Fruit fly (Drosophila melanogaster) whole organism: ENCODE data around the gene CG18586.

Experiments used
- CG8478 ChIP-seq: fragments of >200 bp; optimal IDR thresholded peaks from 2 replicates; lab custom pipeline; 2018; ENCODE audit warnings: inconsistent platforms
- Dll ChIP-seq: fragments of >200 bp; optimal IDR thresholded peaks from 2 replicates; lab custom pipeline; 2017
- EcR ChIP-seq, 2 experiments: fragments of >200 bp; optimal IDR thresholded peaks; 2 replicates each; lab custom pipeline; 2017; ENCODE audit warnings: missing biosample characterization in 2 of 2, missing genetic modification characterization in 2 of 2, missing genetic modification reagents in 2 of 2
- pan ChIP-seq: fragments of >200 bp; optimal IDR thresholded peaks from 2 replicates; lab custom pipeline; 2017
- psq ChIP-seq: fragments of >200 bp; optimal IDR thresholded peaks from 2 replicates; lab custom pipeline; 2017
- usp ChIP-seq: fragments of >200 bp; optimal IDR thresholded peaks from 2 replicates; lab custom pipeline; 2017; ENCODE audit warnings: missing biosample characterization, missing genetic modification characterization, mixed read lengths

The CG18586 gene

DNA sequence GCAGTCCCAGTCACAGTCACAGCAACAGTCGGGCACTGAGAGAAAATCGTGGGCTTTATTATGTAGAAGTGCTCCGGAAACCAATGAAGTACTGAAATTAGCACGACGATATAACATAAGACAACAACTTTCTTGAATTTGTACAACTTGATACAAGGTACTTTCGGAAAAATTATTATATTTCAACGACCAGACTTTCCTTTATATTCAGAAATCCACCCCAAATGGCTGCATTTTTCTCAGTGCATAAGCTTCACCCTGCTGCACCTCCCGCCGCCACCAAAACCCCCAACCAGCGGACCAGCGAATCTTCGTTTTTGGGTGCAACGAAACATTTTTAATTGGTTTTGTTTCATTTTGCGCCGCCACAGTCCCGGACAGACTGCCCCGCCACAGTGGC lies 10.1 kb upstream of the CG18586 start:
- TF ChIP-seq usp (GFP tag; lab: Kevin White, UChicago) (no peak), EcR (GFP tag; optimal IDR thresholded peaks at IDR 0.05; lab: Kevin White, UChicago) (no peak), psq (lab: Kevin White, UChicago) (no peak), pan (lab: Kevin White, UChicago) (no peak), Dll (lab: Kevin White, UChicago) (no peak), CG8478 (lab: Kevin White, UChicago) (no peak)

DNA sequence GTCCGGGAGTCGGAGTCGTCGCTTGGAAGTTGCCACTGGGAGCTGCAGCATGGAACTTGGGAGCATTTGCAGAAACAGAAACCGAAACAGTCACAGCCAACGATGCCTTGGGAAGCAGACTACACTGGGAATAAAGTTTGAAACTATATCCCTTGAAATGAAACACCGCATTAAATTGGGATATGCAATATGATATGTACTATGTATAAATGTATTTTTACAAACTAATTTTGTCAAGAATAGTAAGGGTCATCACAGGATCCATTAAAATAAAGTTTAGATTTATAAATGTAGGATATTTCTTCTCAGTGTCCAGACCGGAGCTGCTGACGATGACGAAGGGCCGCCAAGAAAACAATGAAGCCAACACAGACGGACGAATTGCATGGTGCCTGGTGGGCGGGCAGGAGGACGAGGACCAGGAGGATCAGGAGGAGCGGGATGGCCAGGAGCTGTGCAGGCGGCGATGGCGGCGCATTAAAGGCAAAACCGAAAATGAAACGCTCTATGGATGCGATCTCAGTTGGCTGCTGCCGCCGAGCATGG lies 9.2 kb upstream of the CG18586 start:
- TF ChIP-seq CG8478 (lab: Kevin White, UChicago) (no peak), psq (lab: Kevin White, UChicago) (no peak), Dll (lab: Kevin White, UChicago) (no peak), pan (lab: Kevin White, UChicago) (no peak), EcR (GFP tag; optimal IDR thresholded peaks at IDR 0.05; lab: Kevin White, UChicago) (no peak), usp (GFP tag; lab: Kevin White, UChicago) (no peak)

DNA sequence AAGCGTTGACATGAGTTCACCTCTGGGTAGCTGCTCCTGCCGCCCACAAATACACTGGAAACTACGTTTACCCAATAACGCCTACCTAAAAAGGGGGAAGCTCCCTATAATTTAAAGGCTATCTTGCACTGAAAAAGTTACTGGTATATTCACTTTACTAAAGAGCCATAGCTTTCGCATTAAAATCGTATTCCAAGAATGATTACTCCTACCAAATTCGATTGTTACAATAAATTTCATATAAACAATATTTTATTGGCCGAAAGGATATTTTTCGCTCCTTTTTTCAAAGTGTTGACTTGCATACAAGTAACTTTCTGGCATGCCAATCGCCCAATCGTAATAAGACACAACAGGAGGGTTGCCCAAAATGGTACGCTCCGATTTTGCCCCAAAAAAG lies 6.2 kb upstream of the CG18586 start:
- TF ChIP-seq CG8478 (lab: Kevin White, UChicago) (no peak), psq (lab: Kevin White, UChicago) (no peak), Dll (lab: Kevin White, UChicago) (no peak), pan (lab: Kevin White, UChicago) (no peak), EcR (GFP tag; optimal IDR thresholded peaks at IDR 0.05; lab: Kevin White, UChicago) (no peak), usp (GFP tag; lab: Kevin White, UChicago) (no peak)

DNA sequence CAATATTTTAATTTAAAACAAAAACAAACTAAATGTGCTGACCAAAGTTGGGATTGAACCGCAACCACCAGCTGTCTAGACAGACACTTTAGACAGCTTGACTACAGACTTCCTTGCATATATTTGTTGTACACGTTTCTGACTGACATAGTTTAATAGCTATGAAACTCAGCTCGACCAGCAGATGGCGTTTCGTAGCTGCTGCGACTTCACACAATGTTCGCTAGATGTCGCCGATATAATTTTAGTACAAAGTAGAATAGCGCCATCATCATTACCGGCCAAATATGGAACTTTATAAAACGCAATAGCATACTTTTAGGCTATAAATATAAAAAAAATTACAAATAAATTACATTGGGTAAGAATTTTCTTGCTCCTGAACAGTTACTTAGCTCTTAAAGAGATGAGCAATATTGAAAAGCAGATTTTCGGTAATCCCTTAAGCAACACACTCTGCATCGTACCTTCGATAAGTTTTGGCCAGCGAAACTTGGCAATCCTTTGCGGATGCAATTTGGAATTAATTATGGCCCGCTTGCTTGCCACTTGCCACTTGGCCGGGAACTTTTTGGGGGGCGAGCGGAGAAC lies 3.4 kb upstream of the CG18586 start:
- no peak for TF ChIP-seq psq (lab: Kevin White, UChicago)
- TF ChIP-seq pan (lab: Kevin White, UChicago), result no peak
- TF ChIP-seq Dll (lab: Kevin White, UChicago), result no peak
- TF ChIP-seq EcR (GFP tag; optimal IDR thresholded peaks at IDR 0.05; lab: Kevin White, UChicago), result no peak
- no peak for TF ChIP-seq CG8478 (lab: Kevin White, UChicago)
- TF ChIP-seq usp (GFP tag; lab: Kevin White, UChicago), result no peak

DNA sequence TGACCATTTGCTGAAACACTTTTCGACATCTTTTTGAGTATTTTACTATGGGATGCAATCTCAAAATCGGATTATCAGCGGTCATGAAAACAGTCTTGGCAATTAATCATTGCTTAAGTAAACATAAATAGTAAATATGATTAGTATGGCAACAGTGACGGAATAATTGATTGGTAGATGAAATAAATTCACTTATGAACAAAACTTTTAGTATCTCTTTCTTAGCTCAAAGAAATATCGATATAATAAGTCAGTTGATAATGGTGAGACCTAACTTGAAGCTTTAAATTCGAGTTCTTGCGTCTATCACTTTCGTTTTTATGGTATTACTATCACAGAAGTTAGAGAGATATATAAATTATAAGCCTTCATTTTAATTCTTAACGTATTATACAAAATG lies 1.9 kb upstream of the CG18586 start, which contains the start of gene CG5568:
Gene CG5568 (plus strand): TSS at position 301 of the 400 bp plus-strand sequence.
- no peak for TF ChIP-seq pan (lab: Kevin White, UChicago)
- TF ChIP-seq CG8478 (lab: Kevin White, UChicago), result no peak
- no peak for TF ChIP-seq Dll (lab: Kevin White, UChicago)
- no peak for TF ChIP-seq psq (lab: Kevin White, UChicago)
- TF ChIP-seq usp (GFP tag; lab: Kevin White, UChicago), result no peak
- no peak for TF ChIP-seq EcR (GFP tag; optimal IDR thresholded peaks at IDR 0.05; lab: Kevin White, UChicago)

DNA sequence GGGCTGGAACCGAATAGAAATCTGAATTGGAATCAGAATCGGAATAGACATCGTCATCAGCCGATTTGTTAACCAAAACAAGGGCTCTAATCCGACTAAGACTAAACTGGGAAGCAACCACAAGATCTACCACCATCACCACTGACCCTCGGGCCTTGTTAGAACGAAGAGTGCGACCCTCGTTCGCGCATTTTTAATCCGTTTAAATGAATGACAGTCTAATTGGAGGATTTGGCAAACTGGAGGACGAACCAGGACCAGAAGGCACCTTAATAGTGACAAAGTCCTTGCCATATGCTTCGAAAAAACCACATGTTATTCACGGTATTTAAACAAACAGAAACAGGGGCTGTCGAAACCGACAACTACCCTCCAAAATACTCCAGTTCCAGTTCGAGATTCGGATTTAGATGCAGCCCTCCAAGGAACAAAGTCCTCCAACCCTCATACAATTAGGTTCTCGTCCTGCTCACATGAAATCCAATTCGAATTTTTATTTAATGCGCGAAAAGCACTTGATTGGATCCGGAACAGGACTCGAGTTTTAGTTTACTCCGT lies 5.7 kb downstream of the CG18586 start:
- TF ChIP-seq EcR (GFP tag; optimal IDR thresholded peaks at IDR 0.05; lab: Kevin White, UChicago) (no peak), usp (GFP tag; lab: Kevin White, UChicago) (no peak), Dll (lab: Kevin White, UChicago) (no peak), CG8478 (lab: Kevin White, UChicago) (no peak), pan (lab: Kevin White, UChicago) (no peak), psq (lab: Kevin White, UChicago) (no peak)

DNA sequence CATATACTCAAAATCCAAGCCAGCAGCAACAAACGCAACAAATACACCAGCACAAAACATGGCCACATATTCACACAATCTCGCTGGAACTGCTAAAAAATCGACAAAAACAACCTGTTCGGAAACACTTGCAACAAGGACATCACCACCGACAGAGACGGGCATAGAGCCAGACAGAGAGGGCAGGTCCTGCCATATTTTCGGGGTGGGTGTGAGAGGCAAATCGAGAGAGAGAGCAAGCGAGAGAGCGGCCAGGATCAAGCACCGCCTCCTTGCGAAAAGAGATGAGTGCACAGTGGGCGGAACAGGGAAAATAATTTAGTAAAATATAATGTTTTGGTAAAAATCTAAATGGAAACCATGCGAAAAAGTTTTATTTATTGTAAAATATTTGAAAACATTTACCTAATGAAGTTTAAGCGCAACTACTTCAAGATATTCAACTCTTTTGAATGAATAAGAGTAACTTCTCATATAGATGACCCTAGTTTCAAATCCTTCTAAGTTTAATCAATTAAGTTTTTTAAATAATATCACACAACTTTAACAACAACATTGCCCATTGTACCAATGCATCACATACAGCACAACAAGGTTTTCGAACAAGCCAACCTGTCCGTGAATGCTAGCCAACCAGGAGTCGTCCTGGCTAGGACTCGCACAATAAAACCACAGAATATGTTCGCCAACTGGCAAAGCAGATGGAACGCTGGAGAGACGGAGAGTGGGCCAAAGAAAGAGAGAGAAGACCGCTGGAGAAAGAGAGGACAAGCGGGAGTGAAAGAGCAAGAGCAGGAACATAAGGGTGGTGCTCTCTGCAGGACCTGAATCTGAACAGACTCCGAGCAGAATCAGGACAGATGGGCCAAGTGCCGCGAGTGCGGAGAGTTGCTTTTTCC lies 8.4 kb downstream of the CG18586 start:
- TF ChIP-seq Dll (lab: Kevin White, UChicago) (no peak), EcR (GFP tag; optimal IDR thresholded peaks at IDR 0.05; lab: Kevin White, UChicago) (no peak), usp (GFP tag; lab: Kevin White, UChicago) (no peak), psq (lab: Kevin White, UChicago) (no peak), CG8478 (lab: Kevin White, UChicago) (no peak), pan (lab: Kevin White, UChicago) (no peak)

DNA sequence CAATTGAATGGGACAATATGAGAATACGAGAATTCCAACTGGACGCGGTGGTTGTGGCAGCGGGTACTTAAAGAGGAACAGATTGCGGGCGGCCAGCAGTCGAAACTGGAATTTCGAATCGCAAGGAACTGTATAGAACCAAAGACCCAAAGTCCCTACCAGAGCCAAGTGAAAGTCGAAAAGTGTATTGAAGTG lies 9.0 kb downstream of the CG18586 start, which contains the start of gene CG13287:
Gene CG13287 (plus strand): TSS at position 96 of the 195 bp plus-strand sequence.
- no peak for TF ChIP-seq CG8478 (lab: Kevin White, UChicago)
- no peak for TF ChIP-seq usp (GFP tag; lab: Kevin White, UChicago)
- TF ChIP-seq EcR (GFP tag; optimal IDR thresholded peaks at IDR 0.05; lab: Kevin White, UChicago), result no peak
- no peak for TF ChIP-seq psq (lab: Kevin White, UChicago)
- TF ChIP-seq pan (lab: Kevin White, UChicago), result no peak
- TF ChIP-seq Dll (lab: Kevin White, UChicago), result no peak

DNA sequence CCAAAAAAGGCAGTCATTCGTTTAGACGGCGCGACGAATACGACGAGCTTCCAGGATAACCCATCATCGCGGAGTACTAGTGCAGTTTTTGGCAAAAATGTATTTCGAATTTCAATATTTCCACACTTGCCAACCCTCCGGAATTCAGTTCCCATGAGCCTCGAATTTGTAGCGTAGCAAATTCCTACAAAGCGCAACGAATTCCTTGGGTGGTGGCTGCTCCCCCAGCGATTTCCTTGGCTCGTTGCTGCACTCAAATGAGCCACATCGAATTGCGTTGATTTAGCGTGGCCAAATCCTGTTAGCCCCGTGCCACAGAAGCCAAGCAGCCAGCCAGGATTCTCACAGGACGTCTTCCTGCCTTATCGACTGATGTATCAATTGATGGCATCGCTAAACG lies 11.6 kb downstream of the CG18586 start:
- TF ChIP-seq Dll (lab: Kevin White, UChicago) (no peak), psq (lab: Kevin White, UChicago) (no peak), CG8478 (lab: Kevin White, UChicago) (no peak), pan (lab: Kevin White, UChicago) (no peak), EcR (GFP tag; optimal IDR thresholded peaks at IDR 0.05; lab: Kevin White, UChicago) (no peak), usp (GFP tag; lab: Kevin White, UChicago) (no peak)

DNA sequence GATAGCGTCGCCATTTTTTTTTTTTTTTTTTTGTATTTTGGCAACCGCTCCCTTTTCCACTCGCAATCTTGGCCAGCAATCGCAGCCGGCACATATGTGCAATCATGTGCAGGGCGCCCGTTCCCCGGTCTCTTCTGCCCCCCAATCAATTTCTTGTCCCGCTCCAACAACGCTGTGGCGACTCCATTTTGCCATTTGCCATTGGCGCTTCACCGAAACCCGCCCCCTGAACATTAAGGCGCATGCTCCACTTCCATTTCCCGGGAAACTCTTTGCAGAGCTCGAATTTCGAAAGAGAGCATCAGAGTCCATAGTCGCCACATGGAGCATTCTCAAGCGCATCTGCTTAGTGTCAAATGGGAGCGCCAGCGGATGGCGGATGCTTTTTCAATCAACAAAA lies 18.0 kb downstream of the CG18586 start:
- TF ChIP-seq CG8478 (lab: Kevin White, UChicago) (no peak), psq (lab: Kevin White, UChicago) (no peak), Dll (lab: Kevin White, UChicago) (no peak), usp (GFP tag; lab: Kevin White, UChicago) (no peak), pan (lab: Kevin White, UChicago) (no peak), EcR (GFP tag; optimal IDR thresholded peaks at IDR 0.05; lab: Kevin White, UChicago) (no peak)
